Fruit fly (Drosophila melanogaster): ENCODE results near the gene CG3842.

Gene CG3842

DNA sequence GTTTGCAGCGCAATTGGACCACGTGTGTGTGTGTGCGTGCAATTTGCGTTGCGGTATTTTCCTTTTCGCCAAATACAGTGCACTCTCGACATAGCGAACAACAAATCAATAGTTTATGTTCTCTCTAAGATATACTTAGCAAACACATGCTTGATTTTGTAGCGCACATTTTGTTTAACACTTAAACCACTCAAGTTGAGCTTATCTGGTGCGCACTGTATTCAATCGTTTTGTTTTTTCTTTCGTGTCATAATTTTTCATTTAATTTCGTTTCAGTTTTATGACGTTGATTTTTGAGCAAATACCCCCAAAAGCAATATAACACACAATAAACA, 28.8 kb downstream of the CG3842 start (continued):
- TF ChIP-seq CG14965 (GFP tag; optimal IDR thresholded peaks at IDR 0.05; ENCODE audit: borderline replicate concordance) (no peak), Xrp1 (GFP tag; IDR thresholded peaks at IDR 0.05) (peak; percentile 80), Dad (GFP tag; optimal IDR thresholded peaks at IDR 0.05) (peak; percentile 76), CG1832 (GFP tag; optimal IDR thresholded peaks at IDR 0.05) (no peak), Dip3 (GFP tag; optimal IDR thresholded peaks at IDR 0.05) (peak; percentile 88), CG5245 (GFP tag; optimal IDR thresholded peaks at IDR 0.05) (peak; percentile 72), h (optimal IDR thresholded peaks at IDR 0.05) (no peak), CG3726 (GFP tag; IDR thresholded peaks at IDR 0.05) (peak; percentile 69; the same call in 2 of the 3 replicates), bbx (GFP tag; IDR thresholded peaks at IDR 0.05; ENCODE audit: partially characterized antibody) (no peak), bab2 (GFP tag; optimal IDR thresholded peaks at IDR 0.05) (peak; percentile 87), Drgx (GFP tag; IDR thresholded peaks at IDR 0.05) (peak; percentile 96), GATAe (GFP tag; conservative IDR thresholded peaks at IDR 0.05) (peak; percentile 53; the same call in 1 of the 2 replicates), usp (GFP tag; optimal IDR thresholded peaks at IDR 0.05) (no peak), Hr3 (GFP tag; optimal IDR thresholded peaks at IDR 0.05) (peak; percentile 59), kni (GFP tag; optimal IDR thresholded peaks at IDR 0.05) (peak; percentile 11), CG8944 (GFP tag; optimal IDR thresholded peaks at IDR 0.05) (peak; percentile 71), bsh (GFP tag; optimal IDR thresholded peaks at IDR 0.05) (peak; percentile 51 to 71), CG3065 (GFP tag; optimal IDR thresholded peaks at IDR 0.05) (peak; percentile 52), CrebB (tag; optimal IDR thresholded peaks at IDR 0.05) (peak; percentile 72), Doc2 (GFP tag; IDR thresholded peaks at IDR 0.05) (peak; percentile 55; the same call in 1 of the 2 replicates), shn (GFP tag; optimal IDR thresholded peaks at IDR 0.05) (peak; percentile 69), trh (GFP tag; optimal IDR thresholded peaks at IDR 0.05) (peak; percentile 34), CG15479 (GFP tag; optimal IDR thresholded peaks at IDR 0.05) (no peak), exex (tag; optimal IDR thresholded peaks at IDR 0.05) (peak; percentile 60), HmgD (GFP tag; optimal IDR thresholded peaks at IDR 0.05) (peak; percentile 27), CHES-1-like (GFP tag; optimal IDR thresholded peaks at IDR 0.05) (peak; percentile 85), Dref (GFP tag; IDR thresholded peaks at IDR 0.05) (0 out of 2 replicates have a peak, but pooled peaks have one; percentile 28), Hmx (GFP tag; optimal IDR thresholded peaks at IDR 0.05) (peak; percentile 64), wor (GFP tag; IDR thresholded peaks at IDR 0.05) (peak; percentile 64; the same call in 1 of the 2 replicates), CG2875 (GFP tag; optimal IDR thresholded peaks at IDR 0.05) (peak; percentile 46), Bteb2 (GFP tag; optimal IDR thresholded peaks at IDR 0.05) (peak; percentile 84), CG17361 (GFP tag; IDR thresholded peaks at IDR 0.05) (peak; percentile 68; the same call in 2 of the 3 replicates), zfh2 (GFP tag; optimal IDR thresholded peaks at IDR 0.05) (peak; percentile 90), Dek (tag; optimal IDR thresholded peaks at IDR 0.05) (peak; percentile 88), unpg (GFP tag; optimal IDR thresholded peaks at IDR 0.05) (peak; percentile 85), CG7745 (tag; optimal IDR thresholded peaks at IDR 0.05) (no peak), CG6791 (GFP tag; IDR thresholded peaks at IDR 0.05; ENCODE audit: partially characterized antibody) (no peak), Fer3 (tag; optimal IDR thresholded peaks at IDR 0.05) (peak; percentile 90), CG10274 (GFP tag; optimal IDR thresholded peaks at IDR 0.05) (peak; percentile 71), sna (GFP tag; IDR thresholded peaks at IDR 0.05; ENCODE audit: partially characterized antibody) (no peak), CG11696 (GFP tag; IDR thresholded peaks at IDR 0.05) (peak; percentile 80), chif (GFP tag; optimal IDR thresholded peaks at IDR 0.05) (peak; percentile 68 to 81), dati (GFP tag; IDR thresholded peaks at IDR 0.05) (peak; percentile 74), Jarid2 (GFP tag; optimal IDR thresholded peaks at IDR 0.05) (no peak), unc-4 (GFP tag; IDR thresholded peaks at IDR 0.05; ENCODE audit: partially characterized antibody) (no peak), hb (GFP tag; IDR thresholded peaks at IDR 0.05; ENCODE audit: partially characterized antibody) (no peak), CG14710 (tag; optimal IDR thresholded peaks at IDR 0.05) (no peak), p53 (GFP tag; optimal IDR thresholded peaks at IDR 0.05) (peak; percentile 52), CG8359 (GFP tag; optimal IDR thresholded peaks at IDR 0.05; ENCODE audit: borderline replicate concordance) (no peak), Atf-2 (GFP tag; optimal IDR thresholded peaks at IDR 0.05) (peak; percentile 66), gfzf (GFP tag; optimal IDR thresholded peaks at IDR 0.05) (no peak)

Measured in whole organism, embryonic.